Worm (Caenorhabditis elegans) whole organism, young adult: ENCODE data around the gene F39G3.3.

Source experiments
- T07F8.4 ChIP-seq: sonication (generic microtip); optimal IDR thresholded peaks from 2 replicates; lab custom pipeline; 2016; ENCODE audit warnings: mild to moderate bottlenecking, missing genetic modification characterization, moderate library complexity, missing compliant biosample characterization
- chd-7 ChIP-seq: sonication (generic microtip); optimal IDR thresholded peaks from 2 replicates; lab custom pipeline; 2016; ENCODE audit warnings: mild to moderate bottlenecking, missing genetic modification characterization, moderate library complexity, missing compliant biosample characterization
- lin-40 ChIP-seq: sonication (generic microtip); optimal IDR thresholded peaks from 2 replicates; lab custom pipeline; 2016; ENCODE audit warnings: missing genetic modification characterization, mild to moderate bottlenecking, missing compliant biosample characterization, missing genotype, missing genetic modification reagents

DNA sequence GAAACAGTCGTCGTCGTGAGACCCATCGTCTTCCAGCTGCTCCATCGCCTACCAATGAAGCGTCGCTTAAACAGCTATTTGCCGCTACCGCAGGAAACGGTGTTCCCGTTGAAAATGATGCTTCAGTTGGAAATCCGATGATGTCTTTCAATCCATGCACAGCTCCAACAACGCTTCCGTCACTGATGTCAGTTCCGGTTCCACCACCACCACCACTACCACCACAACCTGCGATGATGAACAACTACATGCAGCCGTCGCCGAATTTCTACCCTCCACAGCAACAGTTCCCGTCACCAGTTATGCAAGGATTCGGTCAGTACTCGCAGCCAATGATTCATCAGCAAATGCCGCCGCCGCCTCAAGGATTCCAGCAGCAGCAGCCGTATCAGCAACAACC is 2.2 kb downstream of the F39G3.3 start:
- no peak for TF ChIP-seq lin-40 (tag; lab: Kevin White, UChicago)
- no peak for TF ChIP-seq chd-7 (tag; lab: Kevin White, UChicago)
- no peak for TF ChIP-seq T07F8.4 (tag; lab: Kevin White, UChicago)
